Fruit fly (Drosophila melanogaster): ENCODE measurements around the gene CG13727.

dm6 chr3L:17339122-17339521, 2.0 kb downstream of the CG13727 start, which contains the start of gene CG6479:
- no peak for TF ChIP-seq h (optimal IDR thresholded peaks at IDR 0.05)
- no peak for TF ChIP-seq Myc (optimal IDR thresholded peaks at IDR 0.05)

Measured in Kc167 (cell line).